Worm (Caenorhabditis elegans) whole organism, young adult: ENCODE results near the gene cest-17.

ENCODE experiments used
- B0019.2 ChIP-seq: fragments of 200-800 bp; sonication (Bioruptor generic); conservative IDR thresholded peaks from 2 replicates; pipeline ENCODE4 v1.3.6; 2022; ENCODE audit warnings: missing genetic modification reagents, missing genetic modification characterization, missing compliant biosample characterization
- cebp-1 ChIP-seq, 2 experiments: fragments of 200-800 bp in 1 of 2; sonication (Bioruptor generic) in 1 of 2; sonication (generic microtip) in 1 of 2; IDR thresholded peaks in 1 of 2; optimal IDR thresholded peaks in 1 of 2; 2 replicates each; pipeline versions ENCODE4 v1.3.6 to Lab custom; 2017 to 2022; ENCODE audit warnings: missing compliant biosample characterization in 2 of 2, missing genetic modification characterization in 2 of 2, mild to moderate bottlenecking in 1 of 2, missing genetic modification reagents in 1 of 2, moderate library complexity in 1 of 2
- ceh-40 ChIP-seq: fragments of 200-800 bp; sonication (Bioruptor generic); IDR thresholded peaks from 2 replicates; pipeline ENCODE4 v1.3.6; 2022; ENCODE audit warnings: missing genetic modification characterization, missing compliant biosample characterization
- chd-7 ChIP-seq: sonication (generic microtip); optimal IDR thresholded peaks from 2 replicates; lab custom pipeline; 2016; ENCODE audit warnings: mild to moderate bottlenecking, missing genetic modification characterization, moderate library complexity, missing compliant biosample characterization
- dpl-1 ChIP-seq: fragments of 150-350 bp; optimal IDR thresholded peaks from 2 replicates; lab custom pipeline; 2014; ENCODE audit warnings: missing biosample characterization, missing genetic modification reagents, missing genetic modification characterization
- snpc-4 ChIP-seq, 5 experiments: fragments of 150-350 bp in 1 of 5; sonication (generic microtip) in 4 of 5; optimal IDR thresholded peaks; 2 replicates each; lab custom pipeline; 2014 to 2018; ENCODE audit warnings: missing genetic modification characterization in 5 of 5, missing biosample characterization in 3 of 5, antibody characterized with exemption in 2 of 5, mild to moderate bottlenecking in 2 of 5, missing compliant biosample characterization in 2 of 5, missing genotype in 2 of 5, moderate library complexity in 2 of 5, missing genetic modification reagents in 1 of 5
- unc-130 ChIP-seq: sonication (generic microtip); optimal IDR thresholded peaks from 2 replicates; lab custom pipeline; 2016; ENCODE audit warnings: missing genetic modification reagents, missing genetic modification characterization, missing compliant biosample characterization

- TF ChIP-seq snpc-4 (GFP tag; optimal IDR thresholded peaks at IDR 0.05; lab: Kevin White, UChicago) (peak; percentile 11), snpc-4 (tag; optimal IDR thresholded peaks at IDR 0.05; lab: Kevin White, UChicago) (peak in 1 of 4 experiments; percentile 30), unc-130 (GFP tag; lab: Kevin White, UChicago) (no peak), chd-7 (tag; lab: Kevin White, UChicago) (no peak), dpl-1 (no peak), cebp-1 (GFP tag; IDR thresholded peaks at IDR 0.05; lab: Robert Waterston, UW) (no peak), cebp-1 (tag; optimal IDR thresholded peaks at IDR 0.05; lab: Kevin White, UChicago) (no peak), ceh-40 (GFP tag; lab: Robert Waterston, UW) (no peak), B0019.2 (no peak)
Measured at ce11 chrV:8221083-8221538, 18.0 kb downstream of the cest-17 start, which contains the start of the genes cogc-6 and air-1.
